Worm (Caenorhabditis elegans): Measurements from ENCODE around the gene str-5.

DNA sequence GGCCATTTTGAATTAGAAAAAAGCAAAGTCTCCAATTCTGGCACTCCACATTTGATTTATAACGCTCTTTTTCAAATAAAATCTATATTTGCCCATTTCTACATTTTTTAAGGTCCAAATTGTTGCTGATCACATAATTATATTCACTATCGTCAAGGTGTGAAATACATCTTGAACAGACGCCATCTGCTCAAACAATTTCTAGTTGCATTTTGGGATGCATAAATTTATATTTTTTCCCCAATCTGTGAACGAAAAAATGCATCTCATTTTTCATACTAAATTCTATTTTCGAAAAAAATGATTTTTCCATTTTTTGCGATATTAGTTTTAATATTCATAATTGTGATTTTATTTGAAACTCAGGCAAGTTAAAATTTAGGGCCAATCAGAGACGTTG, 40.2 kb downstream of the str-5 start, which contains the start of gene T26E4.7:
- TF ChIP-seq zag-1 (tag; optimal IDR thresholded peaks at IDR 0.05) (no peak), R02D3.7 (tag; optimal IDR thresholded peaks at IDR 0.05) (no peak), nhr-237 (tag; optimal IDR thresholded peaks at IDR 0.05) (no peak), fkh-10 (GFP tag; optimal IDR thresholded peaks at IDR 0.05) (no peak), ceh-28 (tag; optimal IDR thresholded peaks at IDR 0.05) (no peak), ztf-11 (tag; optimal IDR thresholded peaks at IDR 0.05) (no peak), eor-1 (tag; optimal IDR thresholded peaks at IDR 0.05) (no peak), nhr-28 (tag; optimal IDR thresholded peaks at IDR 0.05) (no peak), unc-62 (GFP tag; optimal IDR thresholded peaks at IDR 0.05) (no peak), skn-1 (tag; optimal IDR thresholded peaks at IDR 0.05) (no peak), snpc-4 (tag; optimal IDR thresholded peaks at IDR 0.05) (no peak), nhr-12 (tag; optimal IDR thresholded peaks at IDR 0.05) (no peak), pha-4 (tag; optimal IDR thresholded peaks at IDR 0.05) (no peak)

Measured in whole organism, L3 larva.